Fruit fly (Drosophila melanogaster): Measurements from ENCODE around the gene Ugt302K1.
A peak's percentile ranks its signal among the peaks of the same experiment; 100 is the strongest.

Ugt302K1 gene

DNA sequence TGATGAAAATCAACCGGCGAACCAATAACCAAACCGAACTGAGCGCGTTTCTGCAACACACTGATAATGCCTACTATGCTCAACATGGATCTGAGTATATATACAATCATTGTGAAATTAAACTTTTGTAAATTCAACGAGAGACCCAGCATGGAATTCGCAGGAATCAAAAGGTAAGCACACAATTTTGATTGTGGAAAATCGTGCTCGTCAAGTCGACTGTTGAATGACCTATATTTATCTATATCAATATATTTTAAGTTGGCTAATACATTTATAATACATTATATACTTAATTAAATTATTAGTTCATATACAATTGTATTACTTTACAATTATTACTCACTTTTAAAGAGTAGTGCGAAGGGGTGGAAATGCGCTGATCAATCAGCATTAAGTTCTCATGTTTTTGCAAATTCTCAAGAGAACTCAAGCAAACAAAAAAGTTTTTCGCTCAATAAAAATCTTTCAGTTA is at the start of gene Ugt302K1 (continued):
- no peak for TF ChIP-seq salr (GFP tag; optimal IDR thresholded peaks at IDR 0.05)
- TF ChIP-seq Gug (GFP tag; IDR thresholded peaks at IDR 0.05): no peak
- TF ChIP-seq OdsH (GFP tag; optimal IDR thresholded peaks at IDR 0.05): peak; percentile 55
- TF ChIP-seq fd85E (GFP tag; optimal IDR thresholded peaks at IDR 0.05): peak; percentile 15
- TF ChIP-seq Lpt (GFP tag; optimal IDR thresholded peaks at IDR 0.05): peak; percentile 2
- no peak for TF ChIP-seq CG8319 (GFP tag; optimal IDR thresholded peaks at IDR 0.05)
- no peak for TF ChIP-seq CG32006 (GFP tag; optimal IDR thresholded peaks at IDR 0.05)
- TF ChIP-seq Eip93F (GFP tag; optimal IDR thresholded peaks at IDR 0.05): no peak

DNA sequence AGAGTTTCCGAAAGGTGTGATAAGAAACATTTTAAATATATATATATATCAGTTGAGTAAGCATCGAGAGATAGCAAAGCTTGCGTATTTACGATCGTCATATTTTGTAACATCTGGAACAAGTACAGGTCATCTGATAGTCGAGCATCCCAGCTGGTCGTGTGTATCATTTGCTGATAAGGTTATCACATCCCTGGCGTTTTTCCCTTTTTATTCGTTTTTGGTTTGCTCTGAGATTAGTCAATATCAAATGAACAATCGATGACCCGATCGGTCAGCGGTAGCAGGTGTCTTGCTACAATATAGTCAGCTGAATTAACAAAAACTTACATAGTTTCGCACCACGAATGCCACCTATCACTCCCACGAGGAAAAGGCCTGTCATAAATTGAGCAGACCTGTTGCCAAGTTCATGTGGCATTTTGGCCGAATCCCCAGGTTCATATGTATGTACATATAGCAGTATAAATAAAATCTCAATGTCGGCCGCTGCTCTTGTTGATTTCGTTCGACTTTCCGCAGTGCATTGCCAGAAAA is 47.3 kb upstream of the Ugt302K1 start:
- TF ChIP-seq net (GFP tag; optimal IDR thresholded peaks at IDR 0.05): peak; percentile 68
- peak; percentile 37 for TF ChIP-seq CG3032 (tag; optimal IDR thresholded peaks at IDR 0.05)
- TF ChIP-seq Sox15 (GFP tag; optimal IDR thresholded peaks at IDR 0.05): peak; percentile 50
- TF ChIP-seq eg (GFP tag; IDR thresholded peaks at IDR 0.05): peak; percentile 61
- peak; percentile 61 for TF ChIP-seq Hr4 (GFP tag; optimal IDR thresholded peaks at IDR 0.05)
- no peak for TF ChIP-seq CG6854 (GFP tag; optimal IDR thresholded peaks at IDR 0.05)
- peak; percentile 74 for TF ChIP-seq Eip93F (GFP tag; optimal IDR thresholded peaks at IDR 0.05)
- TF ChIP-seq CG32006 (GFP tag; optimal IDR thresholded peaks at IDR 0.05): peak; percentile 71
- peak; percentile 50 for TF ChIP-seq dsx (GFP tag; optimal IDR thresholded peaks at IDR 0.05; ENCODE audit: poor library complexity, severe bottlenecking)
- peak; percentile 59 for TF ChIP-seq achi (GFP tag; optimal IDR thresholded peaks at IDR 0.05)
- TF ChIP-seq CG6276 (GFP tag; optimal IDR thresholded peaks at IDR 0.05): peak; percentile 42
- TF ChIP-seq CG8119 (GFP tag; IDR thresholded peaks at IDR 0.05): peak; percentile 67; the same call in 2 of the 3 replicates
- no peak for TF ChIP-seq Lpt (GFP tag; optimal IDR thresholded peaks at IDR 0.05)
- peak; percentile 55 for TF ChIP-seq Ets96B (tag; optimal IDR thresholded peaks at IDR 0.05)
- peak; percentile 68 for TF ChIP-seq topi (GFP tag; optimal IDR thresholded peaks at IDR 0.05)
- peak; percentile 68 for TF ChIP-seq lz (GFP tag; optimal IDR thresholded peaks at IDR 0.05)
- TF ChIP-seq CG6792 (GFP tag; optimal IDR thresholded peaks at IDR 0.05): peak; percentile 47
- TF ChIP-seq CG8632 (GFP tag; optimal IDR thresholded peaks at IDR 0.05): peak; percentile 59
- no peak for TF ChIP-seq Ets21C (GFP tag; optimal IDR thresholded peaks at IDR 0.05)
- peak; percentile 28 for TF ChIP-seq CG10669 (GFP tag; optimal IDR thresholded peaks at IDR 0.05)
- peak; percentile 68 for TF ChIP-seq Met (GFP tag; optimal IDR thresholded peaks at IDR 0.05)
- 0 out of 2 replicates have a peak, but pooled peaks have one; percentile 34 for TF ChIP-seq Gug (GFP tag; IDR thresholded peaks at IDR 0.05)
- TF ChIP-seq CG34406 (GFP tag; optimal IDR thresholded peaks at IDR 0.05): peak; percentile 66
- TF ChIP-seq CG15336 (GFP tag; IDR thresholded peaks at IDR 0.05): peak; percentile 66
- peak; percentile 48 for TF ChIP-seq Eip75B (GFP tag; optimal IDR thresholded peaks at IDR 0.05)
- peak; percentile 44 for TF ChIP-seq Sox14 (GFP tag; optimal IDR thresholded peaks at IDR 0.05)
- TF ChIP-seq salr (GFP tag; optimal IDR thresholded peaks at IDR 0.05): peak in 1 of 2 experiments; percentile 41
- no peak for TF ChIP-seq dac (GFP tag; optimal IDR thresholded peaks at IDR 0.05)
- peak; percentile 23 to 62 for TF ChIP-seq ss (GFP tag; optimal IDR thresholded peaks at IDR 0.05)
- TF ChIP-seq OdsH (GFP tag; optimal IDR thresholded peaks at IDR 0.05): peak; percentile 74
- TF ChIP-seq fkh (GFP tag; optimal IDR thresholded peaks at IDR 0.05): peak; percentile 53
- peak; percentile 70 for TF ChIP-seq pdm3 (GFP tag; optimal IDR thresholded peaks at IDR 0.05)
- TF ChIP-seq Sox102F (GFP tag; optimal IDR thresholded peaks at IDR 0.05): peak; percentile 70
- TF ChIP-seq CG16779 (tag; optimal IDR thresholded peaks at IDR 0.05): peak; percentile 47
- TF ChIP-seq CG1621 (tag; optimal IDR thresholded peaks at IDR 0.05): no peak
- TF ChIP-seq CG7368 (GFP tag; optimal IDR thresholded peaks at IDR 0.05): peak; percentile 53
- no peak for TF ChIP-seq CG11294 (GFP tag; IDR thresholded peaks at IDR 0.05)
- TF ChIP-seq Hr38 (GFP tag; optimal IDR thresholded peaks at IDR 0.05): no peak
- TF ChIP-seq acj6 (GFP tag; optimal IDR thresholded peaks at IDR 0.05): peak; percentile 74
- TF ChIP-seq spab (GFP tag; optimal IDR thresholded peaks at IDR 0.05): peak; percentile 30
- TF ChIP-seq CG9139 (GFP tag; optimal IDR thresholded peaks at IDR 0.05): no peak
- TF ChIP-seq vri (GFP tag; optimal IDR thresholded peaks at IDR 0.05): peak; percentile 98
- TF ChIP-seq CG6808 (GFP tag; optimal IDR thresholded peaks at IDR 0.05): peak; percentile 14
- no peak for TF ChIP-seq Blimp-1 (GFP tag; optimal IDR thresholded peaks at IDR 0.05)
- TF ChIP-seq Hr39 (GFP tag; optimal IDR thresholded peaks at IDR 0.05): peak; percentile 34
- TF ChIP-seq Smox (GFP tag; optimal IDR thresholded peaks at IDR 0.05): peak; percentile 65

Data from whole organism, prepupa.